Worm (Caenorhabditis elegans): ENCODE measurements around the gene pgph-2.

ce11 chrV:5716508-5716907 lies 48.4 kb upstream of the pgph-2 start, which contains the start of gene K09H11.9:
- TF ChIP-seq unc-62 (GFP tag; optimal IDR thresholded peaks at IDR 0.05) (no peak), pha-4 (tag; optimal IDR thresholded peaks at IDR 0.05) (no peak)

Measured in whole organism, young adult.